Worm (Caenorhabditis elegans) whole organism, young adult: Measurements from ENCODE around the gene best-13.

Experiments
- F22D6.2 ChIP-seq: sonication (generic microtip); optimal IDR thresholded peaks from 2 replicates; lab custom pipeline; 2016; ENCODE audit warnings: mild to moderate bottlenecking, missing genetic modification characterization, missing compliant biosample characterization
- F33H1.4 ChIP-seq: fragments of 200-800 bp; sonication (Bioruptor generic); IDR thresholded peaks from 2 replicates; pipeline ENCODE4 v1.3.6; 2022; ENCODE audit warnings: missing genetic modification reagents, missing genetic modification characterization, missing compliant biosample characterization
- Y53G8AR.9 ChIP-seq: fragments of 200-800 bp; sonication (Bioruptor generic); conservative IDR thresholded peaks from 2 replicates; pipeline ENCODE4 v1.3.6; 2022; ENCODE audit warnings: missing genetic modification reagents, missing genetic modification characterization, missing compliant biosample characterization
- Y67H2A.10 ChIP-seq: fragments of 200-800 bp; sonication (Bioruptor generic); conservative IDR thresholded peaks from 2 replicates; pipeline ENCODE4 v1.3.6; 2022; ENCODE audit warnings: missing genetic modification reagents, missing genetic modification characterization, missing compliant biosample characterization
- ZK185.1 ChIP-seq: sonication (generic microtip); optimal IDR thresholded peaks from 2 replicates; lab custom pipeline; 2016; ENCODE audit warnings: mild to moderate bottlenecking, missing genetic modification characterization, missing compliant biosample characterization; ENCODE audit not compliant: poor library complexity, severe bottlenecking
- aptf-2 ChIP-seq: fragments of 200-800 bp; sonication (Bioruptor generic); conservative IDR thresholded peaks from 2 replicates; pipeline ENCODE4 v1.3.6; 2022; ENCODE audit warnings: missing genetic modification reagents, missing genetic modification characterization, missing compliant biosample characterization
- atf-7 ChIP-seq: sonication (generic microtip); optimal IDR thresholded peaks from 2 replicates; lab custom pipeline; 2017; ENCODE audit warnings: mild to moderate bottlenecking, missing genetic modification characterization, missing compliant biosample characterization
- attf-5 ChIP-seq: fragments of 200-800 bp; sonication (Bioruptor generic); optimal IDR thresholded peaks from 2 replicates; lab custom pipeline; 2018; ENCODE audit warnings: mild to moderate bottlenecking, missing genetic modification characterization, missing compliant biosample characterization
- bed-1 ChIP-seq: fragments of 200-800 bp; sonication (Bioruptor generic); IDR thresholded peaks from 2 replicates; pipeline ENCODE4 v1.3.6; 2022; ENCODE audit warnings: missing genetic modification reagents, missing genetic modification characterization, missing compliant biosample characterization
- cebp-1 ChIP-seq, 2 experiments: fragments of 200-800 bp in 1 of 2; sonication (Bioruptor generic) in 1 of 2; sonication (generic microtip) in 1 of 2; IDR thresholded peaks in 1 of 2; optimal IDR thresholded peaks in 1 of 2; 2 replicates each; pipeline versions ENCODE4 v1.3.6 to Lab custom; 2017 to 2022; ENCODE audit warnings: missing compliant biosample characterization in 2 of 2, missing genetic modification characterization in 2 of 2, mild to moderate bottlenecking in 1 of 2, missing genetic modification reagents in 1 of 2, moderate library complexity in 1 of 2
- ceh-40 ChIP-seq: fragments of 200-800 bp; sonication (Bioruptor generic); IDR thresholded peaks from 2 replicates; pipeline ENCODE4 v1.3.6; 2022; ENCODE audit warnings: missing genetic modification characterization, missing compliant biosample characterization
- ceh-58 ChIP-seq: fragments of 200-800 bp; sonication (Bioruptor generic); IDR thresholded peaks from 2 replicates; pipeline ENCODE4 v1.3.6; 2022; ENCODE audit warnings: missing genetic modification characterization, missing compliant biosample characterization
- die-1 ChIP-seq: sonication (generic microtip); optimal IDR thresholded peaks from 2 replicates; lab custom pipeline; 2016; ENCODE audit warnings: missing genotype, mild to moderate bottlenecking, missing genetic modification characterization, missing compliant biosample characterization
- dox-1 ChIP-seq: fragments of 200-800 bp; sonication (Bioruptor generic); IDR thresholded peaks from 2 replicates; pipeline ENCODE4 v1.3.6; 2022; ENCODE audit warnings: missing genetic modification reagents, missing genetic modification characterization, missing compliant biosample characterization
- dpff-1 ChIP-seq: sonication (generic microtip); optimal IDR thresholded peaks from 2 replicates; lab custom pipeline; 2017; ENCODE audit warnings: mild to moderate bottlenecking, missing genetic modification characterization, missing compliant biosample characterization
- gei-17 ChIP-seq: fragments of 200-800 bp; sonication (Bioruptor generic); optimal IDR thresholded peaks from 2 replicates; lab custom pipeline; 2018; ENCODE audit warnings: mild to moderate bottlenecking, missing genetic modification characterization, missing compliant biosample characterization
- hlh-26 ChIP-seq: fragments of 200-800 bp; sonication (Bioruptor generic); conservative IDR thresholded peaks from 2 replicates; pipeline ENCODE4 v1.3.6; 2022; ENCODE audit warnings: missing genetic modification reagents, missing genetic modification characterization, missing compliant biosample characterization
- hmg-1.2 ChIP-seq: fragments of 200-800 bp; sonication (Bioruptor generic); IDR thresholded peaks from 2 replicates; pipeline ENCODE4 v1.3.6; 2022; ENCODE audit warnings: missing genetic modification reagents, missing genetic modification characterization, missing compliant biosample characterization
- lin-40 ChIP-seq: sonication (generic microtip); optimal IDR thresholded peaks from 2 replicates; lab custom pipeline; 2016; ENCODE audit warnings: missing genetic modification characterization, mild to moderate bottlenecking, missing compliant biosample characterization, missing genotype, missing genetic modification reagents
- lsy-27 ChIP-seq: sonication (generic microtip); optimal IDR thresholded peaks from 2 replicates; lab custom pipeline; 2017; ENCODE audit warnings: missing genetic modification characterization, mild to moderate bottlenecking, missing compliant biosample characterization, antibody characterized with exemption, missing genotype, borderline replicate concordance; ENCODE audit not compliant: insufficient read depth
- madf-10 ChIP-seq: sonication (generic microtip); optimal IDR thresholded peaks from 2 replicates; lab custom pipeline; 2016; ENCODE audit warnings: mild to moderate bottlenecking, missing genetic modification characterization, missing compliant biosample characterization
- madf-3 ChIP-seq: fragments of 200-800 bp; sonication (Bioruptor generic); IDR thresholded peaks from 2 replicates; pipeline ENCODE4 v1.3.6; 2022; ENCODE audit warnings: missing genetic modification reagents, missing genetic modification characterization, missing compliant biosample characterization
- madf-8 ChIP-seq: fragments of 200-800 bp; sonication (Bioruptor generic); conservative IDR thresholded peaks from 2 replicates; pipeline ENCODE4 v1.3.6; 2022; ENCODE audit warnings: missing genetic modification reagents, missing genetic modification characterization, missing compliant biosample characterization
- mcd-1 ChIP-seq: fragments of 200-800 bp; sonication (Bioruptor generic); IDR thresholded peaks from 2 replicates; pipeline ENCODE4 v1.3.6; 2022; ENCODE audit warnings: missing genetic modification reagents, missing genetic modification characterization, missing compliant biosample characterization
- mes-4 ChIP-seq: sonication (generic microtip); optimal IDR thresholded peaks from 2 replicates; lab custom pipeline; 2016; ENCODE audit warnings: missing genotype, missing genetic modification characterization, missing compliant biosample characterization
- nfya-2 ChIP-seq: fragments of 200-800 bp; sonication (Bioruptor generic); IDR thresholded peaks from 2 replicates; pipeline ENCODE4 v1.3.6; 2022; ENCODE audit warnings: missing genetic modification reagents, missing genetic modification characterization, missing compliant biosample characterization
- nfyb-1 ChIP-seq: fragments of 200-800 bp; sonication (Bioruptor generic); IDR thresholded peaks from 2 replicates; pipeline ENCODE4 v1.3.6; 2022; ENCODE audit warnings: missing genetic modification reagents, missing genetic modification characterization, missing compliant biosample characterization
- nhr-80 ChIP-seq: sonication (generic microtip); optimal IDR thresholded peaks from 2 replicates; lab custom pipeline; 2016; ENCODE audit warnings: missing genetic modification characterization, missing compliant biosample characterization
- nhr-90 ChIP-seq: sonication (generic microtip); optimal IDR thresholded peaks from 2 replicates; lab custom pipeline; 2016; ENCODE audit warnings: missing genotype, mild to moderate bottlenecking, missing genetic modification characterization, missing compliant biosample characterization
- pbrm-1 ChIP-seq: fragments of 200-800 bp; sonication (Bioruptor generic); IDR thresholded peaks from 2 replicates; pipeline ENCODE4 v1.3.6; 2022; ENCODE audit warnings: missing genetic modification reagents, missing genetic modification characterization, missing compliant biosample characterization
- rec-8 ChIP-seq, 2 experiments: sonication (generic microtip); optimal IDR thresholded peaks; 2 replicates each; lab custom pipeline; 2016; ENCODE audit warnings: mild to moderate bottlenecking in 2 of 2, missing genetic modification characterization in 2 of 2, missing genetic modification reagents in 2 of 2, missing genotype in 2 of 2, missing biosample characterization in 1 of 2, missing compliant biosample characterization in 1 of 2, moderate library complexity in 1 of 2
- sdz-38 ChIP-seq: sonication (generic microtip); optimal IDR thresholded peaks from 2 replicates; lab custom pipeline; 2016; ENCODE audit warnings: missing genotype, missing genetic modification characterization, missing compliant biosample characterization
- snpc-1.1 ChIP-seq: sonication (generic microtip); optimal IDR thresholded peaks from 2 replicates; lab custom pipeline; 2017; ENCODE audit warnings: missing genetic modification characterization, mild to moderate bottlenecking, missing compliant biosample characterization, antibody characterized with exemption, moderate library complexity, missing genotype, missing genetic modification reagents; ENCODE audit not compliant: insufficient read depth
- snpc-3.4 ChIP-seq: sonication (generic microtip); optimal IDR thresholded peaks from 2 replicates; lab custom pipeline; 2017; ENCODE audit warnings: missing genetic modification characterization, mild to moderate bottlenecking, missing compliant biosample characterization, antibody characterized with exemption, moderate library complexity, missing genotype, missing genetic modification reagents
- sptf-2 ChIP-seq: fragments of 200-800 bp; sonication (Bioruptor generic); optimal IDR thresholded peaks from 2 replicates; lab custom pipeline; 2018; ENCODE audit warnings: mild to moderate bottlenecking, missing genetic modification characterization, missing compliant biosample characterization
- tbx-9 ChIP-seq: sonication (generic microtip); optimal IDR thresholded peaks from 2 replicates; lab custom pipeline; 2016; ENCODE audit warnings: borderline replicate concordance, missing genetic modification characterization, inconsistent platforms, missing compliant biosample characterization
- ztf-25 ChIP-seq: fragments of 200-800 bp; sonication (Bioruptor generic); IDR thresholded peaks from 2 replicates; pipeline ENCODE4 v1.3.6; 2022; ENCODE audit warnings: missing genetic modification reagents, missing genetic modification characterization, missing compliant biosample characterization

The best-13 gene

ce11 chrIV:9872786-9873185, 30.9 kb upstream of the best-13 start:
- TF ChIP-seq Y67H2A.10 (GFP tag; lab: Robert Waterston, UW) (no peak), gei-17 (no peak), hlh-26 (GFP tag; lab: Robert Waterston, UW) (no peak), rec-8 (tag; optimal IDR thresholded peaks at IDR 0.05; lab: Kevin White, UChicago) (no peak), sptf-2 (GFP tag; lab: Kevin White, UChicago) (no peak), nhr-80 (tag; lab: Kevin White, UChicago) (peak; percentile 62)

DNA sequence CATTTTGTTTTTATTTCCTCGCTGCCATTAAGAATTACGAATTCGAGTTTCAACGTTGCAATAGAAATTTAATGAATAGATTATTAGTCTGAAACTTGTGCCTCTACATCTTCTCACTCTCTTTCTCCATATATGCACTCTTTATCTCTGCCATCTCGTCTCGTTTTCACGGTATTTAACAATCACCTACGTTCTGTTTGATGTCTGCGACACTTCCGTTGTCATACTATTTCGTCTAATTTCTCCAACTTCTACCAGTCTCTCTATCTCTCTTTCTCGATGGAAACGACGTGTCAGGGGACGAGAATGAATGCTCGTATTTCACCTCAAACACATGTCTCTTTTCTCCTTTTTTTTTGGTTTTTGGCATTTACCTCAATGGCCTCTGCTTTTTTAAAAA, 29.9 kb upstream of the best-13 start:
- no peak for TF ChIP-seq snpc-3.4 (tag; lab: Kevin White, UChicago)
- no peak for TF ChIP-seq pbrm-1
- TF ChIP-seq nfyb-1 (GFP tag; lab: Robert Waterston, UW) = peak; percentile 22; the same call in 1 of the 2 replicates
- peak; percentile 16 for TF ChIP-seq lin-40 (tag; lab: Kevin White, UChicago)
- no peak for TF ChIP-seq madf-3 (GFP tag; lab: Robert Waterston, UW)
- 0 out of 2 replicates have a peak, but pooled peaks have one; percentile 35 for TF ChIP-seq mcd-1 (GFP tag; lab: Robert Waterston, UW)
- TF ChIP-seq nhr-90 = no peak
- TF ChIP-seq sdz-38 = no peak
- no peak for TF ChIP-seq ceh-40
- TF ChIP-seq F33H1.4 = no peak
- peak; percentile 80; the same call in 1 of the 2 replicates for TF ChIP-seq hmg-1.2 (GFP tag; lab: Robert Waterston, UW)
- no peak for TF ChIP-seq F22D6.2
- TF ChIP-seq lsy-27 (tag; lab: Kevin White, UChicago) = no peak
- no peak for TF ChIP-seq aptf-2 (GFP tag; lab: Robert Waterston, UW)
- TF ChIP-seq mes-4 (tag; lab: Kevin White, UChicago) = no peak
- TF ChIP-seq bed-1 (GFP tag; lab: Robert Waterston, UW) = no peak
- no peak for TF ChIP-seq Y53G8AR.9 (GFP tag; lab: Robert Waterston, UW)
- no peak for TF ChIP-seq ceh-58
- TF ChIP-seq dpff-1 = no peak
- TF ChIP-seq ZK185.1 (tag; lab: Kevin White, UChicago) = peak; percentile 36
- no peak for TF ChIP-seq snpc-1.1 (tag; lab: Kevin White, UChicago)
- no peak for TF ChIP-seq die-1
- no peak for TF ChIP-seq tbx-9
- peak; percentile 53 for TF ChIP-seq nhr-80 (tag; lab: Kevin White, UChicago)
- peak; percentile 9 for TF ChIP-seq madf-10 (tag; lab: Kevin White, UChicago)
- TF ChIP-seq atf-7 = no peak
- TF ChIP-seq dox-1 = 0 out of 2 replicates have a peak, but pooled peaks have one; percentile 21
- TF ChIP-seq madf-8 = no peak
- TF ChIP-seq nfya-2 (GFP tag; lab: Robert Waterston, UW) = no peak
- TF ChIP-seq cebp-1 (GFP tag; IDR thresholded peaks at IDR 0.05; lab: Robert Waterston, UW) = no peak
- peak; percentile 61 for TF ChIP-seq cebp-1 (tag; optimal IDR thresholded peaks at IDR 0.05; lab: Kevin White, UChicago)
- no peak for TF ChIP-seq sptf-2 (GFP tag; lab: Kevin White, UChicago)
- no peak for TF ChIP-seq gei-17
- peak; percentile 51 for TF ChIP-seq attf-5
- no peak for TF ChIP-seq ztf-25
